Worm (Caenorhabditis elegans): ENCODE measurements around the gene frl-1.

The frl-1 gene

DNA sequence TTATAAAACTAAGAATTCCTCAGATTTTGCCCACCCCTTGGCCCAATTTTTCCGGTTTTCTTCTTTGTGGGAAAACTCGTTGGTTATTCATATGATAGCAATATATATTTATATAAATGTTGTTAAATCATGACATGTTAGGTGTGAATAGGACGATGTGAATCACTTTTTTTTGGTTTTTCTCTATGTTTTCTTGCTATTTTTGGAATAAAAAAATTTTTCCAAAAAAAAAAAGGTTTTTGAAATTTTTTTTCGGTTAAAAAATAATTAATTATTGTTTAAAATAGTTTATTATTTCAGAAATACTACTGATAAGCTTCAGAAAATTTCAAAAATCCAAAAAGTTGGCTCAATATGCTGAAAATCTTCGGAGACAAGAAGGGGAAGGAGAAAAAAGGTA, 31.5 kb upstream of the frl-1 start, which contains the start of gene Y48G9A.9:
Y48G9A.9 (plus strand) TSS at position 301 of the 400 bp plus-strand sequence.
- TF ChIP-seq unc-62 (GFP tag; optimal IDR thresholded peaks at IDR 0.05) = no peak
- no peak for TF ChIP-seq mep-1 (tag; optimal IDR thresholded peaks at IDR 0.05)
- TF ChIP-seq ceh-39 (tag; optimal IDR thresholded peaks at IDR 0.05) = no peak
- no peak for TF ChIP-seq drap-1 (GFP tag; optimal IDR thresholded peaks at IDR 0.05)
- TF ChIP-seq nhr-76 (tag; optimal IDR thresholded peaks at IDR 0.05) = no peak
- no peak for TF ChIP-seq sem-2 (GFP tag; optimal IDR thresholded peaks at IDR 0.05)
- no peak for TF ChIP-seq cnd-1 (tag; optimal IDR thresholded peaks at IDR 0.05)
- no peak for TF ChIP-seq lsy-2 (tag; optimal IDR thresholded peaks at IDR 0.05)
- TF ChIP-seq unc-120 (tag; optimal IDR thresholded peaks at IDR 0.05; ENCODE audit: poor library complexity, severe bottlenecking) = no peak
- TF ChIP-seq ham-2 (GFP tag; optimal IDR thresholded peaks at IDR 0.05) = no peak
- TF ChIP-seq nhr-12 (tag; optimal IDR thresholded peaks at IDR 0.05) = no peak
- TF ChIP-seq elt-3 (tag; optimal IDR thresholded peaks at IDR 0.05) = no peak
- TF ChIP-seq ceh-43 (GFP tag; optimal IDR thresholded peaks at IDR 0.05) = no peak
- TF ChIP-seq lin-13 (tag; optimal IDR thresholded peaks at IDR 0.05) = no peak
- no peak for TF ChIP-seq unc-39 (tag; optimal IDR thresholded peaks at IDR 0.05)
- TF ChIP-seq elt-1 (tag; optimal IDR thresholded peaks at IDR 0.05; ENCODE audit: borderline replicate concordance, insufficient read depth) = no peak
- TF ChIP-seq hlh-1 (tag; optimal IDR thresholded peaks at IDR 0.05) = no peak
- TF ChIP-seq ces-1 (GFP tag; optimal IDR thresholded peaks at IDR 0.05) = no peak
- no peak for TF ChIP-seq mls-2 (tag; optimal IDR thresholded peaks at IDR 0.05)
- TF ChIP-seq ceh-83 (GFP tag; optimal IDR thresholded peaks at IDR 0.05) = no peak

DNA sequence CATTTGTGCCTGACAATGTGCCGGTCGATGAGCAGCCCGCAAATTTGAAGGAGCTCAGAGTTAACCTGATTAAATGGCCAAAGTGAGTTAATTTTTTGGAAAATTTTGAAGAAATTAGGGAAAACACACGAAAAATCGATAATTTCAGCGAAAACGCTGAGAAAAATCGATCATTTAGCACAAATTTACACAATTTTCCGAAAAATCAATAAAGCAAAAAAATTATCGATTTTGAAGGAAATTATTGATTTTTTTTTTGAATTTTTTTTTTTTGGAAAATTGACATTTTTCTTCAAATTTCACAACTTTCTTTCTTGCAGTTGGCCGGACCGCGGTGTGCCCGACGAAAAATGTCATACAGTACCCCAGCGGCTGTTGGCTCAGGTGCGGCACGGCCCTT, 25.8 kb upstream of the frl-1 start:
- TF ChIP-seq unc-39 (tag; optimal IDR thresholded peaks at IDR 0.05) (no peak), unc-120 (tag; optimal IDR thresholded peaks at IDR 0.05; ENCODE audit: poor library complexity, severe bottlenecking) (no peak), nhr-28 (tag; optimal IDR thresholded peaks at IDR 0.05) (no peak), ceh-43 (GFP tag; optimal IDR thresholded peaks at IDR 0.05) (no peak), sptf-1 (tag; optimal IDR thresholded peaks at IDR 0.05) (no peak), ztf-11 (tag; optimal IDR thresholded peaks at IDR 0.05) (no peak), lin-13 (tag; optimal IDR thresholded peaks at IDR 0.05) (no peak), mab-5 (tag; optimal IDR thresholded peaks at IDR 0.05) (no peak), nhr-237 (tag; optimal IDR thresholded peaks at IDR 0.05) (no peak), sem-2 (GFP tag; optimal IDR thresholded peaks at IDR 0.05) (no peak)

DNA sequence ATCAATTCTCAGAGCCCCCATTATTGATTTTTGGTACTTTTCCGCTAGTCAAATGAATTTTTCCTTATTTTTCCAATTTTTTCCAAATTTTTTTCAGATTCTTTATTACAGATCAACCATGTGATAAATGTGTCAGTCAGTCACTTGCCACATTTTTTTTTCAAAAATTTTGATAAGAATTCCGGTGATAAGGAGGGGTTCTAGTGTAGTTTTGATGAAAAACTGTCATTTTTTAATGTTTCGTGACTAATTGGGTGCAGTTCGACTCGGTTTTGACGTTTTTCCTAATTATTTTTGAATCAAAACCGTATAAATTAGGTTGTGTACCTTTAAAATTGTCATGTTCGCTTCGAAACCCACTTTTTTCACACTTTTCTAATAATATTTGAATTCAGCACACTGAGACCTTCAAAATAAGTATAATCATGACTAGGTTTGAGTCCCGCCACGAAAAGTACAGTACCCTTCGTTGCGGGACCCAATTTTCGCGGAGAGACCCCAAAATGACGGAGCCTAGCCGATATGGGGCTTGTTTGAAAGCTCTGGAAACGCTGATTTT, 24.1 kb upstream of the frl-1 start:
- TF ChIP-seq unc-120 (tag; optimal IDR thresholded peaks at IDR 0.05; ENCODE audit: poor library complexity, severe bottlenecking) = no peak
- no peak for TF ChIP-seq blmp-1 (tag; optimal IDR thresholded peaks at IDR 0.05)
- TF ChIP-seq flh-1 (GFP tag; optimal IDR thresholded peaks at IDR 0.05) = no peak
- no peak for TF ChIP-seq zip-8 (tag; optimal IDR thresholded peaks at IDR 0.05)
- no peak for TF ChIP-seq M03D4.4 (tag; optimal IDR thresholded peaks at IDR 0.05)
- TF ChIP-seq nhr-76 (tag; optimal IDR thresholded peaks at IDR 0.05) = no peak
- no peak for TF ChIP-seq unc-39 (tag; optimal IDR thresholded peaks at IDR 0.05)
- TF ChIP-seq nhr-2 (tag; optimal IDR thresholded peaks at IDR 0.05) = no peak
- no peak for TF ChIP-seq elt-1 (tag; optimal IDR thresholded peaks at IDR 0.05; ENCODE audit: borderline replicate concordance, insufficient read depth)
- no peak for TF ChIP-seq ceh-83 (GFP tag; optimal IDR thresholded peaks at IDR 0.05)
- no peak for TF ChIP-seq tbx-8 (GFP tag; optimal IDR thresholded peaks at IDR 0.05)
- no peak for TF ChIP-seq lsy-2 (tag; optimal IDR thresholded peaks at IDR 0.05)
- no peak for TF ChIP-seq ceh-39 (tag; optimal IDR thresholded peaks at IDR 0.05)

DNA sequence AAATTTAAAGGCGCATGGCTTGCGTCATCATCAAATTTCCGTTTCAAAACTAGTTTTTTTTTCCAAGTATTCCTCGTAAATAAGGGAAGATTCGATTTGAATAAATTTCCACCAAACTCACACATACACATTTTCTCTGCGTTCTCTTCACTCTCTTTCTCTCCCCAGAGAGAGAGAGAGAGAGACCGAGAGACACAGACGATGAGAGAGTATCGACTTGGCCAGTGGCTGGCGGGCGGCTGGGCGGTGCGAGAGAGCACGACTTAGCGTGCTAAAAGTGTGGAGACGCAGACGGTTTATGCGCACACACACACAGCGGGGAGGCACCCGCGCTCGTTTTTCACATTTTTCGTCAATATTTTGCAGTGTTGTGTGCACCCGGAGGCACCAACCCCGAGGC, 23.1 kb upstream of the frl-1 start:
- TF ChIP-seq M03D4.4 (tag; optimal IDR thresholded peaks at IDR 0.05) (peak; percentile 13), pha-4 (tag; optimal IDR thresholded peaks at IDR 0.05) (peak; percentile 67), ces-1 (GFP tag; optimal IDR thresholded peaks at IDR 0.05) (peak; percentile 95), sptf-1 (tag; optimal IDR thresholded peaks at IDR 0.05) (peak; percentile 27), ceh-39 (tag; optimal IDR thresholded peaks at IDR 0.05) (peak; percentile 70), ztf-11 (tag; optimal IDR thresholded peaks at IDR 0.05) (no peak), unc-62 (GFP tag; optimal IDR thresholded peaks at IDR 0.05) (peak; percentile 8), lsy-2 (tag; optimal IDR thresholded peaks at IDR 0.05) (peak; percentile 56), elt-3 (tag; optimal IDR thresholded peaks at IDR 0.05) (no peak), cnd-1 (tag; optimal IDR thresholded peaks at IDR 0.05) (no peak), elt-1 (tag; optimal IDR thresholded peaks at IDR 0.05; ENCODE audit: borderline replicate concordance, insufficient read depth) (no peak)

All from whole organism, mixed stage, embryonic.